Fruit fly (Drosophila melanogaster): ENCODE results near the gene Prx5.

dm6 chr3R:18167173-18167415 is at the start of gene Prx5, which contains the start of gene CG7215:
- TF ChIP-seq CG8478 (optimal IDR thresholded peaks at IDR 0.05) = no peak
- no peak for TF ChIP-seq CTCF (optimal IDR thresholded peaks at IDR 0.05)
